Worm (Caenorhabditis elegans) whole organism, late embryonic: ENCODE measurements around the gene hlh-6.

Experiments
- F13H6.1 ChIP-seq: sonication (generic microtip); optimal IDR thresholded peaks from 2 replicates; lab custom pipeline; 2016; ENCODE audit warnings: missing genetic modification characterization, missing compliant biosample characterization
- K09A11.1 ChIP-seq: sonication (generic microtip); optimal IDR thresholded peaks from 2 replicates; lab custom pipeline; 2017; ENCODE audit warnings: antibody characterized with exemption, mild to moderate bottlenecking, missing genetic modification characterization, missing compliant biosample characterization; ENCODE audit not compliant: insufficient read depth
- Y22D7AL.16 ChIP-seq: sonication (generic microtip); optimal IDR thresholded peaks from 2 replicates; lab custom pipeline; 2016; ENCODE audit warnings: missing genetic modification characterization, missing compliant biosample characterization
- ceh-14 ChIP-seq: sonication (generic microtip); optimal IDR thresholded peaks from 2 replicates; lab custom pipeline; 2016; ENCODE audit warnings: missing genotype, missing genetic modification characterization, missing compliant biosample characterization
- ceh-18 ChIP-seq: sonication (generic microtip); optimal IDR thresholded peaks from 2 replicates; lab custom pipeline; 2016; ENCODE audit warnings: missing genetic modification characterization, missing compliant biosample characterization
- ceh-19 ChIP-seq: fragments of 200-800 bp; sonication (Bioruptor generic); optimal IDR thresholded peaks from 2 replicates; lab custom pipeline; 2018; ENCODE audit warnings: mild to moderate bottlenecking, missing genetic modification characterization, missing compliant biosample characterization
- ceh-2 ChIP-seq: sonication (generic microtip); optimal IDR thresholded peaks from 2 replicates; lab custom pipeline; 2016; ENCODE audit warnings: missing genotype, missing genetic modification characterization, missing compliant biosample characterization
- ceh-22 ChIP-seq: sonication (generic microtip); optimal IDR thresholded peaks from 2 replicates; lab custom pipeline; 2017; ENCODE audit warnings: missing biosample characterization, missing genetic modification characterization
- ceh-24 ChIP-seq: sonication (generic microtip); optimal IDR thresholded peaks from 2 replicates; lab custom pipeline; 2016; ENCODE audit warnings: mild to moderate bottlenecking, missing genetic modification characterization, missing compliant biosample characterization
- ceh-31 ChIP-seq: sonication (generic microtip); optimal IDR thresholded peaks from 2 replicates; lab custom pipeline; 2016; ENCODE audit warnings: missing genetic modification characterization, missing compliant biosample characterization
- ceh-34 ChIP-seq: sonication (generic microtip); optimal IDR thresholded peaks from 2 replicates; lab custom pipeline; 2016; ENCODE audit warnings: mild to moderate bottlenecking, missing genetic modification characterization, missing compliant biosample characterization
- ceh-45 ChIP-seq: fragments of 200-800 bp; sonication (Bioruptor generic); IDR thresholded peaks from 2 replicates; pipeline ENCODE4 v1.3.6; 2022; ENCODE audit warnings: missing genetic modification reagents, missing genetic modification characterization, missing compliant biosample characterization
- ceh-6 ChIP-seq: fragments of 200-800 bp; sonication (Bioruptor generic); optimal IDR thresholded peaks from 2 replicates; lab custom pipeline; 2018; ENCODE audit warnings: mild to moderate bottlenecking, missing genetic modification characterization, missing compliant biosample characterization
- che-1 ChIP-seq: sonication (generic microtip); optimal IDR thresholded peaks from 2 replicates; lab custom pipeline; 2016; ENCODE audit warnings: mild to moderate bottlenecking, missing genetic modification characterization, missing compliant biosample characterization
- dmd-4 ChIP-seq: sonication (generic microtip); optimal IDR thresholded peaks from 2 replicates; lab custom pipeline; 2016; ENCODE audit warnings: borderline replicate concordance, missing genetic modification characterization, missing compliant biosample characterization
- elt-2 ChIP-seq: sonication (generic microtip); optimal IDR thresholded peaks from 2 replicates; lab custom pipeline; 2016; ENCODE audit warnings: missing genetic modification reagents, missing genetic modification characterization, missing compliant biosample characterization
- elt-4 ChIP-seq: sonication (generic microtip); optimal IDR thresholded peaks from 2 replicates; lab custom pipeline; 2016; ENCODE audit warnings: missing genetic modification characterization, missing compliant biosample characterization
- fkh-10 ChIP-seq: fragments of 150-350 bp; optimal IDR thresholded peaks from 2 replicates; lab custom pipeline; 2014; ENCODE audit warnings: missing biosample characterization, missing genetic modification reagents, missing genetic modification characterization
- fkh-6 ChIP-seq: sonication (generic microtip); optimal IDR thresholded peaks from 2 replicates; lab custom pipeline; 2016; ENCODE audit warnings: missing genetic modification characterization, missing compliant biosample characterization
- hlh-13 ChIP-seq: fragments of 200-800 bp; sonication (Bioruptor generic); optimal IDR thresholded peaks from 2 replicates; lab custom pipeline; 2018; ENCODE audit warnings: mild to moderate bottlenecking, missing genetic modification characterization, missing compliant biosample characterization
- hlh-15 ChIP-seq: sonication (generic microtip); optimal IDR thresholded peaks from 2 replicates; lab custom pipeline; 2016; ENCODE audit warnings: missing genetic modification characterization, missing compliant biosample characterization
- hlh-30 ChIP-seq: sonication (generic microtip); optimal IDR thresholded peaks from 2 replicates; lab custom pipeline; 2017; ENCODE audit warnings: antibody characterized with exemption, missing genetic modification characterization, missing compliant biosample characterization; ENCODE audit not compliant: insufficient read depth
- hlh-6 ChIP-seq: sonication (generic microtip); optimal IDR thresholded peaks from 2 replicates; lab custom pipeline; 2016; ENCODE audit warnings: missing genotype, missing genetic modification characterization, missing compliant biosample characterization
- hlh-8 ChIP-seq: sonication (generic microtip); optimal IDR thresholded peaks from 2 replicates; lab custom pipeline; 2016; ENCODE audit warnings: missing genotype, missing genetic modification characterization, missing compliant biosample characterization
- lim-6 ChIP-seq: sonication (generic microtip); optimal IDR thresholded peaks from 2 replicates; lab custom pipeline; 2016; ENCODE audit warnings: missing genetic modification characterization, missing compliant biosample characterization
- madf-2 ChIP-seq: sonication (generic microtip); optimal IDR thresholded peaks from 2 replicates; lab custom pipeline; 2017; ENCODE audit warnings: missing genetic modification characterization, missing compliant biosample characterization
- mec-3 ChIP-seq: sonication (generic microtip); optimal IDR thresholded peaks from 2 replicates; lab custom pipeline; 2016; ENCODE audit warnings: borderline replicate concordance, missing genetic modification characterization, missing compliant biosample characterization
- nfya-1 ChIP-seq: sonication (generic microtip); optimal IDR thresholded peaks from 2 replicates; lab custom pipeline; 2017; ENCODE audit warnings: missing genetic modification characterization, mild to moderate bottlenecking, missing compliant biosample characterization, antibody characterized with exemption, moderate library complexity
- nhr-11 ChIP-seq: fragments of 150-350 bp; optimal IDR thresholded peaks from 2 replicates; lab custom pipeline; 2014; ENCODE audit warnings: missing biosample characterization, missing genetic modification characterization
- nhr-232 ChIP-seq: sonication (generic microtip); optimal IDR thresholded peaks from 2 replicates; lab custom pipeline; 2016; ENCODE audit warnings: missing genetic modification characterization, missing compliant biosample characterization
- pax-1 ChIP-seq: fragments of 150-350 bp; optimal IDR thresholded peaks from 2 replicates; lab custom pipeline; 2014; ENCODE audit warnings: missing biosample characterization, missing genetic modification characterization
- pha-2 ChIP-seq: sonication (generic microtip); optimal IDR thresholded peaks from 2 replicates; lab custom pipeline; 2017; ENCODE audit warnings: mild to moderate bottlenecking, missing genetic modification characterization, missing compliant biosample characterization
- pqm-1 ChIP-seq: sonication (generic microtip); optimal IDR thresholded peaks from 2 replicates; lab custom pipeline; 2016; ENCODE audit warnings: missing genetic modification characterization, missing compliant biosample characterization
- rnt-1 ChIP-seq: sonication (generic microtip); optimal IDR thresholded peaks from 2 replicates; lab custom pipeline; 2016; ENCODE audit warnings: missing genetic modification characterization, missing compliant biosample characterization
- syd-9 ChIP-seq: sonication (generic microtip); optimal IDR thresholded peaks from 2 replicates; lab custom pipeline; 2016; ENCODE audit warnings: mild to moderate bottlenecking, missing genetic modification characterization, moderate library complexity, missing compliant biosample characterization
- tbx-2 ChIP-seq: sonication (generic microtip); optimal IDR thresholded peaks from 2 replicates; lab custom pipeline; 2016; ENCODE audit warnings: missing genetic modification characterization, missing compliant biosample characterization
- unc-55 ChIP-seq: sonication (generic microtip); optimal IDR thresholded peaks from 2 replicates; lab custom pipeline; 2017; ENCODE audit warnings: missing biosample characterization, missing genetic modification reagents, missing genetic modification characterization
- ztf-16 ChIP-seq: sonication (generic microtip); optimal IDR thresholded peaks from 2 replicates; lab custom pipeline; 2017; ENCODE audit warnings: missing genetic modification characterization, missing compliant biosample characterization

The hlh-6 gene

ce11 chrII:9619995-9620535, 5.4 kb upstream of the hlh-6 start:
- TF ChIP-seq nhr-11 (tag; lab: Kevin White, UChicago): peak; percentile 67
- no peak for TF ChIP-seq lim-6 (tag; lab: Kevin White, UChicago)
- TF ChIP-seq syd-9 (tag; lab: Kevin White, UChicago): no peak
- no peak for TF ChIP-seq hlh-8
- no peak for TF ChIP-seq pha-2 (tag; lab: Kevin White, UChicago)

ce11 chrII:9619402-9619862, 4.8 kb upstream of the hlh-6 start:
- peak; percentile 29 for TF ChIP-seq tbx-2
- TF ChIP-seq ceh-14 (tag; lab: Kevin White, UChicago): no peak
- no peak for TF ChIP-seq hlh-15 (tag; lab: Kevin White, UChicago)
- TF ChIP-seq hlh-8: no peak
- no peak for TF ChIP-seq fkh-10
- no peak for TF ChIP-seq ceh-45 (GFP tag; lab: Robert Waterston, UW)
- no peak for TF ChIP-seq hlh-13 (GFP tag; lab: Kevin White, UChicago)
- peak; percentile 20 for TF ChIP-seq rnt-1 (tag; lab: Kevin White, UChicago)
- no peak for TF ChIP-seq pha-2 (tag; lab: Kevin White, UChicago)
- peak; percentile 36 for TF ChIP-seq nfya-1
- TF ChIP-seq pax-1 (tag; lab: Kevin White, UChicago): no peak
- TF ChIP-seq ceh-34 (tag; lab: Kevin White, UChicago): peak; percentile 89
- no peak for TF ChIP-seq ztf-16 (tag; lab: Kevin White, UChicago)
- TF ChIP-seq elt-2 (tag; lab: Kevin White, UChicago): peak; percentile 55
- no peak for TF ChIP-seq dmd-4 (tag; lab: Kevin White, UChicago)
- no peak for TF ChIP-seq syd-9 (tag; lab: Kevin White, UChicago)
- no peak for TF ChIP-seq ceh-31 (tag; lab: Kevin White, UChicago)
- TF ChIP-seq ceh-19 (GFP tag; lab: Kevin White, UChicago): no peak
- TF ChIP-seq madf-2 (tag; lab: Kevin White, UChicago): peak; percentile 33
- TF ChIP-seq unc-55 (GFP tag; lab: Kevin White, UChicago): peak; percentile 82
- TF ChIP-seq ceh-18 (tag; lab: Kevin White, UChicago): peak; percentile 63
- no peak for TF ChIP-seq che-1 (tag; lab: Kevin White, UChicago)
- TF ChIP-seq Y22D7AL.16 (tag; lab: Kevin White, UChicago): no peak
- no peak for TF ChIP-seq K09A11.1 (tag; lab: Kevin White, UChicago)
- TF ChIP-seq hlh-30 (tag; lab: Kevin White, UChicago): no peak

- TF ChIP-seq hlh-6 (tag; lab: Kevin White, UChicago) (no peak), pqm-1 (no peak), pax-1 (tag; lab: Kevin White, UChicago) (no peak), elt-2 (tag; lab: Kevin White, UChicago) (no peak), ceh-24 (tag; lab: Kevin White, UChicago) (no peak), nhr-232 (tag; lab: Kevin White, UChicago) (no peak), ceh-18 (tag; lab: Kevin White, UChicago) (no peak), tbx-2 (no peak), madf-2 (tag; lab: Kevin White, UChicago) (no peak), fkh-6 (tag; lab: Kevin White, UChicago) (no peak), rnt-1 (tag; lab: Kevin White, UChicago) (no peak)
Observed at ce11 chrII:9618759-9619158, 4.1 kb upstream of the hlh-6 start.

- no peak for TF ChIP-seq ceh-6 (GFP tag; lab: Kevin White, UChicago)
- TF ChIP-seq mec-3 (tag; lab: Kevin White, UChicago): no peak
- no peak for TF ChIP-seq ceh-2 (tag; lab: Kevin White, UChicago)
- TF ChIP-seq che-1 (tag; lab: Kevin White, UChicago): no peak
- TF ChIP-seq ceh-22 (tag; lab: Kevin White, UChicago): no peak
- no peak for TF ChIP-seq nfya-1
- no peak for TF ChIP-seq elt-2 (tag; lab: Kevin White, UChicago)
- TF ChIP-seq rnt-1 (tag; lab: Kevin White, UChicago): no peak
- no peak for TF ChIP-seq nhr-232 (tag; lab: Kevin White, UChicago)
- TF ChIP-seq fkh-6 (tag; lab: Kevin White, UChicago): no peak
- TF ChIP-seq elt-4 (tag; lab: Kevin White, UChicago): no peak
- no peak for TF ChIP-seq F13H6.1 (tag; lab: Kevin White, UChicago)
Observed at ce11 chrII:9617902-9618245, 3.2 kb upstream of the hlh-6 start.
